Worm (Caenorhabditis elegans): ENCODE results near the gene acs-19.
A peak's percentile ranks its signal among the peaks of the same experiment; 100 is the strongest.

Gene acs-19

DNA sequence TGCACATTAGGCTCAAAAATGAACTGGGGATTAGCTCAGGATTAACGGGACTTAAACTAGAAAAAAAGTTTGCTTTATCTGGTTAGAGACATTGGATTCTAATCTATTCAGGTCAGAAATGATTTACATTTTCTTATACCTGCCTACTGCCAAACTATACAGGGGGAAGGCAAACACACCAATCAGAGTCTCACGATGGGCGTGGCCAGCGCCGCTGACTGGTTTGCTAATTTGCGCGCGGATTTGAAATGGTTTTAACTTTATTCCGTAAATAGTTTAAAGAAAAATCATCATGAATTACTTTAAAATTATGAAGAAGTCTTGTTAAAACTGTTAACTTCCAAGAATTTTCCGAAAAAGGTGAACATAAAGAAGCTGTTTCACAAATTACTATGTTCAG is 34.1 kb downstream of the acs-19 start:
- TF ChIP-seq nfya-1 (tag; optimal IDR thresholded peaks at IDR 0.05): peak; percentile 88
- no peak for TF ChIP-seq F13H6.1 (tag; optimal IDR thresholded peaks at IDR 0.05)

ce11 chrIII:3898850-3899249 is 34.6 kb downstream of the acs-19 start:
- TF ChIP-seq pros-1 (tag; optimal IDR thresholded peaks at IDR 0.05) (no peak), ceh-31 (tag; optimal IDR thresholded peaks at IDR 0.05) (peak; percentile 21), eyg-1 (tag; optimal IDR thresholded peaks at IDR 0.05) (no peak), unc-3 (GFP tag; conservative IDR thresholded peaks at IDR 0.05) (no peak), unc-3 (tag; optimal IDR thresholded peaks at IDR 0.05) (no peak), dmd-4 (tag; optimal IDR thresholded peaks at IDR 0.05; ENCODE audit: borderline replicate concordance) (no peak), ceh-48 (tag; optimal IDR thresholded peaks at IDR 0.05) (no peak), C38D4.7 (GFP tag; optimal IDR thresholded peaks at IDR 0.05) (no peak), unc-42 (tag; optimal IDR thresholded peaks at IDR 0.05) (peak; percentile 26), tbx-2 (tag; optimal IDR thresholded peaks at IDR 0.05) (no peak), ceh-45 (GFP tag; IDR thresholded peaks at IDR 0.05) (no peak)

ce11 chrIII:3901542-3901941 is 37.3 kb downstream of the acs-19 start, which contains the start of gene tir-1:
Gene tir-1, minus strand, starts transcription at chrIII:3901642.
- TF ChIP-seq T23F11.4 (GFP tag; optimal IDR thresholded peaks at IDR 0.05) (no peak), lin-11 (tag; optimal IDR thresholded peaks at IDR 0.05) (no peak), mec-3 (tag; optimal IDR thresholded peaks at IDR 0.05; ENCODE audit: borderline replicate concordance) (no peak), ceh-31 (tag; optimal IDR thresholded peaks at IDR 0.05) (no peak), ceh-18 (tag; optimal IDR thresholded peaks at IDR 0.05) (no peak), gmeb-2 (tag; optimal IDR thresholded peaks at IDR 0.05) (no peak), fkh-10 (GFP tag; optimal IDR thresholded peaks at IDR 0.05) (no peak), hlh-30 (tag; optimal IDR thresholded peaks at IDR 0.05; ENCODE audit: insufficient read depth) (no peak), hlh-6 (tag; optimal IDR thresholded peaks at IDR 0.05) (no peak), sox-4 (tag; optimal IDR thresholded peaks at IDR 0.05) (no peak), ceh-24 (tag; optimal IDR thresholded peaks at IDR 0.05) (no peak)

- TF ChIP-seq ceh-34 (tag; optimal IDR thresholded peaks at IDR 0.05): no peak
- TF ChIP-seq sdc-2 (tag; optimal IDR thresholded peaks at IDR 0.05): no peak
- no peak for TF ChIP-seq hlh-13 (GFP tag; optimal IDR thresholded peaks at IDR 0.05)
- TF ChIP-seq nhr-11 (tag; optimal IDR thresholded peaks at IDR 0.05): no peak
- TF ChIP-seq madf-2 (tag; optimal IDR thresholded peaks at IDR 0.05): no peak
- no peak for TF ChIP-seq nhr-232 (tag; optimal IDR thresholded peaks at IDR 0.05)
- no peak for TF ChIP-seq ceh-9 (tag; optimal IDR thresholded peaks at IDR 0.05)
- TF ChIP-seq pax-1 (tag; optimal IDR thresholded peaks at IDR 0.05): no peak
- no peak for TF ChIP-seq syd-9 (tag; optimal IDR thresholded peaks at IDR 0.05)
- no peak for TF ChIP-seq ttx-3 (tag; optimal IDR thresholded peaks at IDR 0.05)
- TF ChIP-seq ets-4 (tag; optimal IDR thresholded peaks at IDR 0.05): no peak
- TF ChIP-seq pha-4 (tag; optimal IDR thresholded peaks at IDR 0.05): no peak
- TF ChIP-seq nfya-1 (tag; optimal IDR thresholded peaks at IDR 0.05): no peak
- no peak for TF ChIP-seq T23F11.4 (GFP tag; optimal IDR thresholded peaks at IDR 0.05)
- no peak for TF ChIP-seq hlh-6 (tag; optimal IDR thresholded peaks at IDR 0.05)
Measured at ce11 chrIII:3902588-3903325, 38.5 kb downstream of the acs-19 start.

DNA sequence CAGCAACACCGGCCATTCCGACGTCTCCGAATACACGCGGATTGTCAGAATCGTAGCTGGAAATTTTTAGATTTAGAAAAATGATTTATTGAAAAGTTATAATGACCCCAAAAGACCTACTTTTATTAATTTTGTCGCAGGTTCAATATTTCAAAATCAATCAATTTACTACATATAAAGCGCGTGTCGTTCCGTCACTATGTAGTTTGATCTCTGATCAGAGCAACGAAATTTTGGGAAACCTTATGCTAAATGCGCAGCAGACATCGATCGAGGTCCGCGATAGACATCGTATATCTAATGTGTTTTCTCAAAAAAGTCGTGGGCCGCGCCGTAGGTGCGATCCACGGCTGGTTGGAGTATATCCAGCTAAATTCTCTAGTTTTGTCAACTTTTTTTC is 42.2 kb downstream of the acs-19 start:
- no peak for TF ChIP-seq che-1 (tag; optimal IDR thresholded peaks at IDR 0.05)
- no peak for TF ChIP-seq lin-11 (tag; optimal IDR thresholded peaks at IDR 0.05)
- no peak for TF ChIP-seq T23F11.4 (GFP tag; optimal IDR thresholded peaks at IDR 0.05)
- no peak for TF ChIP-seq sox-2 (GFP tag; IDR thresholded peaks at IDR 0.05)
- TF ChIP-seq ceh-6 (GFP tag; optimal IDR thresholded peaks at IDR 0.05): no peak
- TF ChIP-seq ceh-19 (GFP tag; optimal IDR thresholded peaks at IDR 0.05): no peak
- no peak for TF ChIP-seq C38D4.7 (GFP tag; optimal IDR thresholded peaks at IDR 0.05)
- TF ChIP-seq K09A11.1 (tag; optimal IDR thresholded peaks at IDR 0.05; ENCODE audit: insufficient read depth): no peak
- no peak for TF ChIP-seq dve-1 (tag; optimal IDR thresholded peaks at IDR 0.05)
- no peak for TF ChIP-seq ceh-2 (tag; optimal IDR thresholded peaks at IDR 0.05)
- no peak for TF ChIP-seq ceh-48 (tag; optimal IDR thresholded peaks at IDR 0.05)
- no peak for TF ChIP-seq lim-6 (tag; optimal IDR thresholded peaks at IDR 0.05)
- TF ChIP-seq odd-2 (tag; optimal IDR thresholded peaks at IDR 0.05): no peak
- TF ChIP-seq nfya-1 (tag; optimal IDR thresholded peaks at IDR 0.05): no peak
- no peak for TF ChIP-seq ama-1 (optimal IDR thresholded peaks at IDR 0.05)
